Worm (Caenorhabditis elegans) whole organism, early embryonic: ENCODE measurements around the gene W04E12.4.

Experiments
- B0310.2 ChIP-seq: sonication (generic microtip); optimal IDR thresholded peaks from 2 replicates; lab custom pipeline; 2016; ENCODE audit warnings: mild to moderate bottlenecking, missing genetic modification characterization, missing compliant biosample characterization
- F13C5.2 ChIP-seq: sonication (generic microtip); optimal IDR thresholded peaks from 2 replicates; lab custom pipeline; 2017; ENCODE audit warnings: mild to moderate bottlenecking, missing genetic modification characterization, inconsistent platforms, missing compliant biosample characterization
- aly-1 ChIP-seq: sonication (generic microtip); optimal IDR thresholded peaks from 2 replicates; lab custom pipeline; 2016; ENCODE audit warnings: missing genetic modification characterization, missing compliant biosample characterization
- ama-1 ChIP-seq: fragments of 150-350 bp; optimal IDR thresholded peaks from 2 replicates; lab custom pipeline; 2014
- ceh-13 ChIP-seq: fragments of 200-800 bp; sonication (Bioruptor generic); optimal IDR thresholded peaks from 2 replicates; lab custom pipeline; 2018; ENCODE audit warnings: mild to moderate bottlenecking, missing genetic modification characterization, missing compliant biosample characterization
- ceh-36 ChIP-seq: sonication (generic microtip); optimal IDR thresholded peaks from 2 replicates; lab custom pipeline; 2016; ENCODE audit warnings: missing genetic modification characterization, inconsistent platforms, missing compliant biosample characterization
- ets-7 ChIP-seq: sonication (generic microtip); optimal IDR thresholded peaks from 2 replicates; lab custom pipeline; 2016; ENCODE audit warnings: missing genotype, missing genetic modification characterization, missing compliant biosample characterization
- flt-1 ChIP-seq: fragments of 200-800 bp; sonication (Bioruptor generic); IDR thresholded peaks from 2 replicates; pipeline ENCODE4 v1.3.6; 2022; ENCODE audit warnings: missing genetic modification characterization, missing compliant biosample characterization
- hmbx-1 ChIP-seq: sonication (generic microtip); optimal IDR thresholded peaks from 2 replicates; lab custom pipeline; 2016; ENCODE audit warnings: mild to moderate bottlenecking, missing genetic modification characterization, missing compliant biosample characterization
- hmg-4 ChIP-seq: fragments of 200-800 bp; sonication (Bioruptor generic); optimal IDR thresholded peaks from 2 replicates; lab custom pipeline; 2018; ENCODE audit warnings: mild to moderate bottlenecking, missing genetic modification characterization, missing compliant biosample characterization
- hnd-1 ChIP-seq: sonication (generic microtip); optimal IDR thresholded peaks from 2 replicates; lab custom pipeline; 2016; ENCODE audit warnings: missing genetic modification characterization, missing compliant biosample characterization
- pes-1 ChIP-seq: fragments of 200-800 bp; sonication (Bioruptor generic); IDR thresholded peaks from 2 replicates; pipeline ENCODE4 v1.3.6; 2022; ENCODE audit warnings: missing genetic modification reagents, missing genetic modification characterization, missing compliant biosample characterization
- scrt-1 ChIP-seq: fragments of 200-800 bp; sonication (Bioruptor generic); IDR thresholded peaks from 2 replicates; pipeline ENCODE4 v1.3.6; 2022; ENCODE audit warnings: missing genetic modification characterization, missing compliant biosample characterization
- sea-1 ChIP-seq: fragments of 200-800 bp; sonication (Bioruptor generic); conservative IDR thresholded peaks from 2 replicates; pipeline ENCODE4 v1.3.6; 2022; ENCODE audit warnings: missing genetic modification characterization, missing compliant biosample characterization
- tbx-11 ChIP-seq: fragments of 200-800 bp; sonication (Bioruptor generic); IDR thresholded peaks from 2 replicates; pipeline ENCODE4 v1.3.6; 2022; ENCODE audit warnings: missing genetic modification characterization, missing compliant biosample characterization
- tbx-37 ChIP-seq: fragments of 200-800 bp; sonication (Bioruptor generic); conservative IDR thresholded peaks from 2 replicates; pipeline ENCODE4 v1.3.6; 2022; ENCODE audit warnings: missing genetic modification reagents, missing genetic modification characterization, missing compliant biosample characterization
- tra-4 ChIP-seq: sonication (generic microtip); optimal IDR thresholded peaks from 2 replicates; lab custom pipeline; 2017; ENCODE audit warnings: missing genetic modification characterization, missing compliant biosample characterization

The W04E12.4 gene

DNA sequence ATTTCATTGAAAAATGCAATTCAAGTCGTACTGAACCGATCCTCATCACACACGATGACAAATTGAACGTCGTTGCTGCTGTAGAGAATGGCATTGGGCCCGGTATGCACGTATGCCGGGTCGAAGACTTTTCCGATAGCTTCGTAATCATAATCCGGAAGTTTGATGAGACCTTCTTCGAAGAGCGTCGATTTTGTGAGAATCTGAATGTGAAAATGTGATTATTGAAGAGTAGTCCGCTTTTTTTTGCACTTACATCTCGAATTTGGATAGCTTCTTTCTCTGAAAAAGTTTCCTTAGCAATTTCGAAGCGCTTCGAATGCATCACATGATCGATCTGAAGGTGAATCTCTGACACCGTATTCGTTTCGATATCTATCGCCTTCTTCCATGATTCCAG is 33.8 kb downstream of the W04E12.4 start, which contains the start of gene fbxa-118:
fbxa-118 (minus strand) TSS at position 101 of the 400 bp plus-strand sequence.
- TF ChIP-seq sea-1 (no peak), ceh-13 (GFP tag; lab: Kevin White, UChicago) (no peak), tbx-11 (GFP tag; lab: Robert Waterston, UW) (no peak), ceh-36 (tag; lab: Kevin White, UChicago) (no peak), hmbx-1 (tag; lab: Kevin White, UChicago) (no peak), ama-1 (no peak), aly-1 (no peak), scrt-1 (no peak), B0310.2 (tag; lab: Kevin White, UChicago) (no peak)

DNA sequence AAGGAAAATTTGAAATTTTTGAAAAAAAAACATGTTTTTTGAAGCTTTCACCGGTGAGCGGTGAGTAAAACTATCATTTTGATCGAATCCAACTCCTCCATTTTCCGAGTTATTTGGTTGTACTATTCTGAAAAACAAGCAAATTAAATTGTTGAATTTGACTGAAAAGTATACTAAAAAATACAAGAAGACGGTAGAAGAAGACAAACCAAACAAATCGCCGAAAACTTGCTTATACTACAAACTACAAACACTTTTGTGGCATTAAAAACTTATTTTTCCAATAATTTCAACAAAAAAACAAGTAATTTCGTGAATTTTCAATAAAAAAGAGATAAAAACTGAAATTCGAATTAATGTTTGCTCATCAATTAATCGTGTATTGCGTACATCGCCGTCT is 35.2 kb downstream of the W04E12.4 start, which contains the start of gene fbxa-194:
fbxa-194 (minus strand) TSS at position 101 of the 400 bp plus-strand sequence.
- TF ChIP-seq B0310.2 (tag; lab: Kevin White, UChicago): no peak
- no peak for TF ChIP-seq hnd-1 (tag; lab: Kevin White, UChicago)
- TF ChIP-seq tbx-37 (GFP tag; lab: Robert Waterston, UW): no peak
- TF ChIP-seq tbx-11 (GFP tag; lab: Robert Waterston, UW): no peak
- no peak for TF ChIP-seq ceh-36 (tag; lab: Kevin White, UChicago)
- TF ChIP-seq ama-1: no peak
- TF ChIP-seq F13C5.2 (tag; lab: Kevin White, UChicago): no peak
- TF ChIP-seq flt-1 (GFP tag; lab: Robert Waterston, UW): no peak

DNA sequence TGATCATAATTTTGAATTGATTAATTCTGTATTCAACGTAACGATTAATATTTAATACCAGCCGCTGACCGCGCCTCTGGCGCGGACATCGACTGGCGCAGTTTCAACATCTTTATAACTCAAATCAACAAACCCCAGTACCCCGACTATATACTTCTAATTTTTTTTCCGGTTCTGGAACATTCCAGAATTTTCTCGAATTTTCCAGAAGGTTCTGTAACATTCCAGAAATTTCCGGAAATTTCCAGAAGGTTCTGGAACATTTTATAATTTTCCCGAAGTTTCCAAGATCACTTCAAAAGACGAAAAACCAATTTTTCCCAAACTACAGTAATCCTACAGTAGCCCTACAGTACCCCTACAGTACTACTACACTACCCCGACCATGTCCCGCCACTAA is 35.8 kb downstream of the W04E12.4 start:
- TF ChIP-seq flt-1 (GFP tag; lab: Robert Waterston, UW): no peak
- no peak for TF ChIP-seq scrt-1
- no peak for TF ChIP-seq sea-1
- no peak for TF ChIP-seq tbx-37 (GFP tag; lab: Robert Waterston, UW)
- no peak for TF ChIP-seq B0310.2 (tag; lab: Kevin White, UChicago)
- no peak for TF ChIP-seq hmg-4
- no peak for TF ChIP-seq ets-7
- no peak for TF ChIP-seq hnd-1 (tag; lab: Kevin White, UChicago)
- TF ChIP-seq F13C5.2 (tag; lab: Kevin White, UChicago): no peak
- TF ChIP-seq tra-4: no peak

DNA sequence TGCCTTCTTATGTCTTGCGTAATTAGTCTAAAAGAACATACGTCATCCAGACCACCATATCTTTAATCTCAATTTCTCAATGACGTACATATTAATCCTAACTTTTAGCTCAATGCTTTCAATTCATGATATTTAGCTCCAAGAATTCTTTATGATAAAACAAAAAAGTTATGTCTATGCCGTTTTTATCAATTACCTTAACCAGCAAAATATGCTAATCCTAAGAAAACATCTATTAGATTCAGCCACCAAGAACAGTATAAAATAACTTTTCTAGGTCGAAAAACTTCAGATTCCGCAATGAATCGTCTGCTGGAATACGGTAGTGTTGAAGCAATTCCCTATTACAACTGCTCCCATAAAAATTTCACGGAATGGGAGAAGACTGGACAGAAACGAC is 40.4 kb downstream of the W04E12.4 start, which contains the start of gene srt-45:
srt-45 (plus strand) TSS at position 301 of the 400 bp plus-strand sequence.
- TF ChIP-seq ceh-13 (GFP tag; lab: Kevin White, UChicago) (no peak), tbx-11 (GFP tag; lab: Robert Waterston, UW) (no peak), flt-1 (GFP tag; lab: Robert Waterston, UW) (no peak), tra-4 (no peak), hmg-4 (no peak), scrt-1 (no peak), B0310.2 (tag; lab: Kevin White, UChicago) (no peak), tbx-37 (GFP tag; lab: Robert Waterston, UW) (no peak), hnd-1 (tag; lab: Kevin White, UChicago) (no peak), ets-7 (no peak), aly-1 (no peak), ama-1 (no peak), F13C5.2 (tag; lab: Kevin White, UChicago) (no peak), hmbx-1 (tag; lab: Kevin White, UChicago) (no peak), sea-1 (no peak), pes-1 (GFP tag; lab: Robert Waterston, UW) (no peak)

DNA sequence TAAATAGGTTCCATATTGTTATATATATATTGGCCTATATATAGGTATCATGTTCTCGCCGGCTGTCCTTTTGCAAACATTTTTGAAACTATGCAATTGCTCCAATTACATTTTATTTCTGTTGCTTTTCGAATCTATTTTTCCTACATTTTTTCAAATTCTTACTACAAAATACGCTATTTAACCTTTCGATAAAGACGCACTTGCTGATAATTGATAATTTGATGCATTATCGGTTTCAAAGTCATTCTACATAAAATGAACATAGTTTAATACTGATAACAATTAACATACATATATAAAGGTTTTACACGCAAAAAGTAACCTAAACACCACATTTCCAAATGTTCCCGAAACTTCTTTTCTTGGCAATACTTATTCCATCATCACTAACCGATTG is 45.0 kb downstream of the W04E12.4 start, which contains the start of gene clec-258:
clec-258 (plus strand) TSS at position 81 of the 400 bp plus-strand sequence.
- TF ChIP-seq aly-1 (no peak), ceh-13 (GFP tag; lab: Kevin White, UChicago) (no peak), hnd-1 (tag; lab: Kevin White, UChicago) (no peak), tbx-37 (GFP tag; lab: Robert Waterston, UW) (no peak), hmg-4 (no peak), pes-1 (GFP tag; lab: Robert Waterston, UW) (no peak), tra-4 (no peak), tbx-11 (GFP tag; lab: Robert Waterston, UW) (no peak), hmbx-1 (tag; lab: Kevin White, UChicago) (no peak), B0310.2 (tag; lab: Kevin White, UChicago) (no peak)

DNA sequence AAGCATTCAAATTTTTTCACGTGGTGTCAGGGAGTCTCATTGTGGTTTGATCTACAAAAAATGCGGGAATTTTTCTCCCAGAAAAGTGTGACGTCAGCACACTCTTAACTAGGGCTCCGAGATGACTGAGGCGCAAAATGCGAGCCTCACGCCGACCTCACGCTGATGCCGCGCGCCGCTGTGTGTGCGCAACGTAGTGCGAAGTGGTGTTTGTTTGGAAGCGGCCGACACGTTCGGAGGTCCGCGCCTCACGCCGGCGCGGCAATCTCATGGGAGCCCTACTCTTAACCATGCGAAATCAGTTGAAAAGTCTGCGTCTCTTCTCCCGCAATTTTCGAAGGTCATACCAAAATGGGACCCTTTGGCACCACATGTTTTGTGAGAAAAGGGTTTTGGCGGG is 46.8 kb downstream of the W04E12.4 start:
- TF ChIP-seq hmg-4 (no peak), hmbx-1 (tag; lab: Kevin White, UChicago) (no peak), sea-1 (no peak), tbx-11 (GFP tag; lab: Robert Waterston, UW) (no peak), scrt-1 (no peak), ceh-36 (tag; lab: Kevin White, UChicago) (no peak), aly-1 (no peak)

DNA sequence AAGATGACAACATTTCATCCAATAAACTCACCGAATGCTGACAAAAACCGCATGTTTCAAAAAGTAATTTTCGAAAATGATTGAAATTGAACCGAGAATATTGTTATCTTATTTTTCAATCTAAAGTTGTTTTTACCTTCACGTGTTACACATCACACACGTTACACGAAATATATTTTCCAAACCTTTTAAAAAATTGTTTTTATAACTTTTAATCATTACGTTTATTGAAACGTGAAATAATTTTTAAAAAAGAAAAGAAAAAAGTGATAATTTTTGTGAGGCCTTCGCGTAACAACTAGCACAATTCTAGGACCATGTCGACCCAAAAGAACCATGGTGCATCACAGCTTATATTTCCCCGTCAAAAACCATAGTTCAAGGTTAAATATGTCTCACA is 51.5 kb downstream of the W04E12.4 start, which contains the start of gene M162.7:
M162.7 (minus strand) TSS at position 101 of the 400 bp plus-strand sequence.
- TF ChIP-seq scrt-1 (no peak), sea-1 (no peak), ama-1 (no peak), aly-1 (no peak), ceh-13 (GFP tag; lab: Kevin White, UChicago) (no peak), pes-1 (GFP tag; lab: Robert Waterston, UW) (no peak), ets-7 (no peak), flt-1 (GFP tag; lab: Robert Waterston, UW) (no peak), tbx-11 (GFP tag; lab: Robert Waterston, UW) (no peak), tra-4 (no peak), B0310.2 (tag; lab: Kevin White, UChicago) (no peak), tbx-37 (GFP tag; lab: Robert Waterston, UW) (no peak), hmg-4 (no peak), ceh-36 (tag; lab: Kevin White, UChicago) (no peak), hnd-1 (tag; lab: Kevin White, UChicago) (no peak), F13C5.2 (tag; lab: Kevin White, UChicago) (no peak), hmbx-1 (tag; lab: Kevin White, UChicago) (no peak)
